Worm (Caenorhabditis elegans) whole organism, midembryonic: Measurements from ENCODE around the gene W04H10.2.

Source experiments
- T22C8.4 ChIP-seq: fragments of 200-800 bp; sonication (Bioruptor generic); IDR thresholded peaks from 2 replicates; pipeline ENCODE4 v1.3.6; 2022; ENCODE audit warnings: missing genetic modification characterization, missing compliant biosample characterization
- cog-1 ChIP-seq: sonication (generic microtip); optimal IDR thresholded peaks from 2 replicates; lab custom pipeline; 2016; ENCODE audit warnings: missing genetic modification characterization, missing compliant biosample characterization
- flt-1 ChIP-seq: fragments of 200-800 bp; sonication (Bioruptor generic); IDR thresholded peaks from 2 replicates; pipeline ENCODE4 v1.3.6; 2022; ENCODE audit warnings: missing genetic modification characterization, missing compliant biosample characterization
- klf-2 ChIP-seq: fragments of 200-800 bp; sonication (Bioruptor generic); conservative IDR thresholded peaks from 2 replicates; pipeline ENCODE4 v1.3.6; 2022; ENCODE audit warnings: missing genetic modification reagents, missing genetic modification characterization, missing compliant biosample characterization
- med-1 ChIP-seq: sonication (generic microtip); optimal IDR thresholded peaks from 2 replicates; lab custom pipeline; 2017; ENCODE audit warnings: missing genetic modification characterization, mild to moderate bottlenecking, missing compliant biosample characterization, antibody characterized with exemption, missing genetic modification reagents; ENCODE audit not compliant: insufficient read depth
- ref-1 ChIP-seq: fragments of 200-800 bp; sonication (Bioruptor generic); conservative IDR thresholded peaks from 2 replicates; pipeline ENCODE4 v1.3.6; 2022; ENCODE audit warnings: missing genetic modification reagents, missing genetic modification characterization, missing compliant biosample characterization
- tab-1 ChIP-seq: fragments of 200-800 bp; sonication (Bioruptor generic); IDR thresholded peaks from 2 replicates; pipeline ENCODE4 v1.3.6; 2022; ENCODE audit warnings: missing genetic modification characterization, missing compliant biosample characterization
- ztf-23 ChIP-seq: fragments of 200-800 bp; sonication (Bioruptor generic); IDR thresholded peaks from 2 replicates; pipeline ENCODE4 v1.3.6; 2022; ENCODE audit warnings: missing genetic modification reagents, missing genetic modification characterization, missing compliant biosample characterization
- ztf-29 ChIP-seq: fragments of 200-800 bp; sonication (Bioruptor generic); IDR thresholded peaks from 2 replicates; pipeline ENCODE4 v1.3.6; 2022; ENCODE audit warnings: missing genetic modification reagents, missing genetic modification characterization, missing compliant biosample characterization

Gene W04H10.2

DNA sequence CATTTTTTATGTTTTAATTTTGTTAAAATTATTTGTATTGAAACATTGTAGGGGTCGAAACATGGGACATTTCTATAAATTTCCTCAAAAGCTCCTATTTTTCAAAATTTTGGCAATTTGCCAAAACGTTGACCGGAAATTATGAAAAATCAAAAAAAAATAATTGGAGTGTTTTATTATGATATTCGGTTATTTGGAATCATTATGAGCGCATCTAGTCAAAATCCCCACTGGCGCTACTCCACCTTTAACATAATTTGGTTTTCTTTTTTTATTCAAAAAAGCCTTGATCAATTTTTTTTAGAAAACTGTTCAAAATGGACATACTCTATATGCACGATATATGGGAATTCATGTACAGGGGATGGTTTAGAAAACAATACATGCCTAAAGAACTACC is at the start of gene W04H10.2:
Gene W04H10.2, plus strand, starts transcription at position 301 of the 400 bp plus-strand sequence.
- no peak for TF ChIP-seq klf-2
- no peak for TF ChIP-seq tab-1
- TF ChIP-seq cog-1 (tag; lab: Kevin White, UChicago) = no peak
- no peak for TF ChIP-seq ztf-29 (GFP tag; lab: Robert Waterston, UW)

DNA sequence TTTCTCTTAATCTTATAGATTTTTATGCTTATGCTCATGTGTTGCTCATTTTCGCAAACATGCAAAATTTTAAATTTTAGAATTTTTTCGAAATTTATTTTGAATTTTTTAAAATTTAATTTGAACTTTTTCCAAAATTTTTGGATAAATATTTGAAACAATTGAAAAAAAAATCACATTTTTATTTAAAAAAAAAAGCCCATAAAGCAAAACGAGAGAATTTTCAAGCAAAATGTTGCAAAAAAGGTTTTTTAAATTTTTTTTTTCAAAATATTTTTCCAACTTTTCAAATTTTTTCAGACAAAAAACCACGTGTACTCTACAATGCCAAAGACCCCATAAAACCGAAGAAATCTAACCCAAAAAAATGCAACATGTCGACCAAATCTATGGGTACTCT is 49.2 kb upstream of the W04H10.2 start, which contains the start of the genes C09E8.1 and C09E8.6:
Gene C09E8.1, plus strand, starts transcription at position 301 of the 400 bp plus-strand sequence.
Gene C09E8.6, plus strand, starts transcription at position 313 of the 400 bp plus-strand sequence.
- no peak for TF ChIP-seq klf-2
- TF ChIP-seq med-1 (GFP tag; lab: Kevin White, UChicago) = no peak
- TF ChIP-seq T22C8.4 (GFP tag; lab: Robert Waterston, UW) = no peak
- no peak for TF ChIP-seq flt-1 (GFP tag; lab: Robert Waterston, UW)
- TF ChIP-seq ref-1 (GFP tag; lab: Robert Waterston, UW) = no peak

- no peak for TF ChIP-seq tab-1
- TF ChIP-seq cog-1 (tag; lab: Kevin White, UChicago) = no peak
- TF ChIP-seq ref-1 (GFP tag; lab: Robert Waterston, UW) = no peak
- no peak for TF ChIP-seq med-1 (GFP tag; lab: Kevin White, UChicago)
- TF ChIP-seq ztf-23 (GFP tag; lab: Robert Waterston, UW) = no peak
- TF ChIP-seq flt-1 (GFP tag; lab: Robert Waterston, UW) = no peak
- no peak for TF ChIP-seq klf-2
- TF ChIP-seq T22C8.4 (GFP tag; lab: Robert Waterston, UW) = no peak
- TF ChIP-seq ztf-29 (GFP tag; lab: Robert Waterston, UW) = no peak
These were observed 36.6 kb upstream of the W04H10.2 start, which contains the start of gene W08F4.5 for ce11 chrII:568776-569175. TSS of gene W08F4.5 (minus strand) at chrII:568876.

DNA sequence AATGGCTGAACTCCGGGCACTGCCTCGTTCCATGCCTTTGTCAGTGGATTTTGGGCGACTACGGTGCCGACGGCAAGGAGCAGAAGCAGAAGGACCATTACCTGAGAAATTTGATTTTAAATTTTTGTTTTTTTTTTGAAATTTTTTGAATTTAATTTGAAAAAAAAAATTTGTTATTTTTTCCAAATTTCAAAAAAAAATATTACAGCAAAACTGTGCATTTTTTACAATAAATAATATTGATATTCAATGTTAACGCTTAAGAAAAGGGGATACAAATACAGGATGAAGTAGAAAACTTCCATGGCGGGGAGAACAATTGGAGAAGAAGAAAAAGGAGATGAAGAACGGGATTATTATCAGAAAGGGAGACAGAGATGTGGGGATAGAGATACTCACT is 33.4 kb upstream of the W04H10.2 start, which contains the start of gene mlt-8:
Gene mlt-8, minus strand, starts transcription at position 101 of the 400 bp plus-strand sequence.
- TF ChIP-seq cog-1 (tag; lab: Kevin White, UChicago) (no peak), ztf-23 (GFP tag; lab: Robert Waterston, UW) (no peak), ref-1 (GFP tag; lab: Robert Waterston, UW) (no peak), ztf-29 (GFP tag; lab: Robert Waterston, UW) (no peak), med-1 (GFP tag; lab: Kevin White, UChicago) (no peak), T22C8.4 (GFP tag; lab: Robert Waterston, UW) (no peak), tab-1 (no peak), flt-1 (GFP tag; lab: Robert Waterston, UW) (no peak), klf-2 (no peak)

ce11 chrII:573580-573979 is 31.8 kb upstream of the W04H10.2 start:
- TF ChIP-seq ztf-29 (GFP tag; lab: Robert Waterston, UW) = peak; percentile 32; the same call in 1 of the 2 replicates

DNA sequence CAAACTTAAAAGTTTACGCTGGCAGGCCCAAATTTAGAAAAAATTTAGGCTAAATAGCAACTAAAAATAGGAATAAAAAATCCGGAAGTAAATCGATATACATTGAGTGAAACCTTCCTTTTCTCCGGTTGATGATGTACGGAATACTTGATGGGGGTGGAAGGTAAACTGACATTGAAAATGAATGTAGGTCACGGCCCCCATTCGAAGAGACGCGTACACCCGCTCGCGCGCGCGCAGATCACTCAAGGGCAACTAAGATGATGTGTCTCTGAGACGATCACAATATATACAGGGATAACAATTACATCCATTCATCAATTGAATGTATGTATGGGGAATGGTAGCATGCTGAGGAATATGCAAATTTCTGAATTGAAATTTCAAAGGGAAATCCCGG is 31.3 kb upstream of the W04H10.2 start:
- TF ChIP-seq cog-1 (tag; lab: Kevin White, UChicago) = no peak
- no peak for TF ChIP-seq tab-1
- no peak for TF ChIP-seq ztf-29 (GFP tag; lab: Robert Waterston, UW)
- no peak for TF ChIP-seq T22C8.4 (GFP tag; lab: Robert Waterston, UW)

DNA sequence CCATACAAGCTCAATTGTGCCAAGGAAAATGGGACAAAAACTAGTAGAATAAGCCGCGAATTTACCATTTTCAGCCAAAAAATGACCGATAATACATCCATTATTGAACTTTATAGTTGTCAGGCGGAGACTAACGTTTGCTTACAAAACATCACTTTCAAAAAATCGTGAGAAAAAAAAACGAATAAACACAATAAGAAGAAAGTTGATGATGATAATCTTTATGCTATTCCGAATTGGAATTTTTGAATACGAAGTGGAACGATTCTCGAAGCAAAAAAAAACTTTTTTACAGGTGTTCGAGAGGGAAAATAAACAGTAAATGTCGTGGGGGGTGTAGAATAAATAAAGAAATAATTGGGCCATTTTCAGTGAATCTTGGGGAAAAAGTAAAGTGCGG is 27.7 kb upstream of the W04H10.2 start, which contains the start of gene W08F4.7:
Gene W08F4.7, minus strand, starts transcription at position 101 of the 400 bp plus-strand sequence.
- TF ChIP-seq cog-1 (tag; lab: Kevin White, UChicago) = no peak
- TF ChIP-seq tab-1 = no peak
- no peak for TF ChIP-seq klf-2
- TF ChIP-seq ref-1 (GFP tag; lab: Robert Waterston, UW) = no peak

DNA sequence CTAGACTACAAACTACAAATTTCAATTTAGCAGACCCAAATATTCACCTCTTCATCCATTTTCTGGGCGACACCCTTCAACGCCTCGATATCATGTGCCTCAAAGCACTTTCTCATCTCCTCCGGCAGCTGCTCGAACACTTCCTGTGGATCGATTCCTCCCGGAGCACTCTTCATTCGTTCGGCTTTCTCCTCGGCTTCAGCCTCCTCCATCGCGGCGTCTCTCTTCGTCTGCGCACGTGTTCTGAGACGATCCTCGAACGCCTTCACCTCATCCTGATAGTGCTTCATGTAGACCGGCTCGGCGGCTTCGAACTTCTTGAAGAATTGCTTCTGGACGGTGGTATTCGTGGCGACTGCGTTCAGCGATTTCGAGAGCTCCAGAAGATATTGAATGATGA is 26.6 kb upstream of the W04H10.2 start:
- TF ChIP-seq ref-1 (GFP tag; lab: Robert Waterston, UW) = no peak
- no peak for TF ChIP-seq ztf-23 (GFP tag; lab: Robert Waterston, UW)

DNA sequence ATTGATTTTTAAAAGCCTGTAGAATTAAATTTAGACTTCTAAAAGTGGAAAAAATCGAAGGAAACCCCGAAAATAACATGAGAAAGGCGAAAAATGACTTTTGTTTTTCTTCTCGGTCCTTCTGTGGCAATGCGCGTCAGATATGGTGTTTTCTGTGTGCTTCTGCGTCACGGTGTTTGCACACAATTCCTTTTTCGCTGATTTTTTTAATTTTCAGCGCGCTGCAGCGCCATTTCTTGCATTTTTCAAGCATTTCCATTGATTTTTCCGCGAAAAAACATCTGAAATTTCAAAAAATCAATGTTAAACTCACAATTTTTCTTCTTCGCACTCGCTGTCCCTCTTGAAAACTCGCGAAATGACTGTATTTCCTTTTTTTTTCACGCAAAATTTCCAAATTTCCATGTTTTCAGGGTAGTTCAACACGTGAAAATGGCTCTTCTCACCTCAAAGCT is 25.2 kb upstream of the W04H10.2 start, which contains the start of the genes cdc-37 and W08F4.3:
Gene cdc-37, minus strand, starts transcription at position 405 of the 455 bp plus-strand sequence.
Gene W08F4.3, plus strand, starts transcription at position 414 of the 455 bp plus-strand sequence.
- TF ChIP-seq T22C8.4 (GFP tag; lab: Robert Waterston, UW) (no peak), ztf-29 (GFP tag; lab: Robert Waterston, UW) (no peak), ref-1 (GFP tag; lab: Robert Waterston, UW) (no peak), med-1 (GFP tag; lab: Kevin White, UChicago) (no peak), cog-1 (tag; lab: Kevin White, UChicago) (no peak), klf-2 (no peak), flt-1 (GFP tag; lab: Robert Waterston, UW) (no peak), tab-1 (no peak), ztf-23 (GFP tag; lab: Robert Waterston, UW) (no peak)

DNA sequence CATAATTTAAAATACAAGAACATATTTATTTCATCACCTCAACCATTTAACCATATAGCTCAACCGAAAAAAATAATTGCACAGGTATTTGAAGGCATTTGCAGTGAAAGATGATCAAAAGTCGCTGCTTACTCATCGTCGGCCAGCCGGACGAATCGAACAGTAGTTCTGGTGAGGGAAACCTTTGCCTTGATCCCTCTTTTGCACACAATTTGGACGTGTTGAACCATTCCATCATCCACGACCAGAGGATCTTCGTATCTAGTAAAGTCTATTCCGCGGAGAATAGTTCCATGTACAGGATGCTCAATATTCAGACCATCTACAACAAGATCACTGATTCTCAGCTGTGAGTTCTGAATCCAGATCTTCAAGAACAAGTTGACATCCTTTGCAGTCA is 23.4 kb upstream of the W04H10.2 start:
- TF ChIP-seq klf-2 (no peak), T22C8.4 (GFP tag; lab: Robert Waterston, UW) (no peak), ref-1 (GFP tag; lab: Robert Waterston, UW) (no peak), ztf-23 (GFP tag; lab: Robert Waterston, UW) (no peak), med-1 (GFP tag; lab: Kevin White, UChicago) (no peak), flt-1 (GFP tag; lab: Robert Waterston, UW) (no peak), ztf-29 (GFP tag; lab: Robert Waterston, UW) (no peak), cog-1 (tag; lab: Kevin White, UChicago) (no peak), tab-1 (no peak)
